Fruit fly (Drosophila melanogaster) S2 (cell line): Measurements from ENCODE around the gene CG3626.

ENCODE experiments used
- CG8478 ChIP-seq: fragments of >200 bp; optimal IDR thresholded peaks from 2 replicates; lab custom pipeline; 2018
- CTCF ChIP-seq, 2 experiments: fragments of >200 bp; optimal IDR thresholded peaks; 2 replicates each; lab custom pipeline; 2018

DNA sequence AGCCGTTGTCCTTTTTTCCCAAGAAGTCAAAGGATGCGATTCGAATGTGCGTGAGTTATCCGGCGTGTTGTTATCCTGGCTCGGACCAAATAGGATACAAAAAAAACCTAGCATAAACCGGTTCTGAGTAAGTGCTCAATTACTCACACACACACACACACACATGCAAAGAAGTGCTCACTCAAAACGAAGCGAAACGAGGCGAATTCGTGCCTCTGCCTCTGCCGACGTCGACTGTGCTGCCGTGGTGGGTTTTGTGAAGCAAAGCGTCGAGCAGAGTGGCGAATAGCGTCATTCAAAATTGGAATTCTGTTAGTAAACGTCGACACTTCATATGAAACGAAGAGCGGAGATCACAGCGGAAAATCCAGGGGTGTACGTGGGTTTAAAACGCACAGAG, 46.3 kb downstream of the CG3626 start, which contains the start of gene bi:
- TF ChIP-seq CG8478 (lab: Kevin White, UChicago): no peak
- TF ChIP-seq CTCF (optimal IDR thresholded peaks at IDR 0.05; lab: Kevin White, UChicago): no peak
